Worm (Caenorhabditis elegans) whole organism, L4 larva: ENCODE results near the gene tag-191.

Experiments used
- Y105C5A.15 ChIP-seq: fragments of 200-800 bp; sonication (Bioruptor generic); IDR thresholded peaks from 2 replicates; pipeline ENCODE4 v1.3.6; 2022; ENCODE audit warnings: missing genetic modification characterization, missing compliant biosample characterization
- dmd-9 ChIP-seq: fragments of 200-800 bp; sonication (Bioruptor generic); IDR thresholded peaks from 2 replicates; pipeline ENCODE4 v1.3.6; 2022; ENCODE audit warnings: missing genetic modification reagents, missing genetic modification characterization, missing compliant biosample characterization
- lin-39 ChIP-seq: fragments of 150-350 bp; optimal IDR thresholded peaks from 2 replicates; lab custom pipeline; 2014; ENCODE audit warnings: missing biosample characterization, missing genetic modification reagents, missing genetic modification characterization
- snpc-4 ChIP-seq: fragments of 150-350 bp; optimal IDR thresholded peaks from 2 replicates; lab custom pipeline; 2014; ENCODE audit warnings: missing biosample characterization, missing genetic modification characterization

DNA sequence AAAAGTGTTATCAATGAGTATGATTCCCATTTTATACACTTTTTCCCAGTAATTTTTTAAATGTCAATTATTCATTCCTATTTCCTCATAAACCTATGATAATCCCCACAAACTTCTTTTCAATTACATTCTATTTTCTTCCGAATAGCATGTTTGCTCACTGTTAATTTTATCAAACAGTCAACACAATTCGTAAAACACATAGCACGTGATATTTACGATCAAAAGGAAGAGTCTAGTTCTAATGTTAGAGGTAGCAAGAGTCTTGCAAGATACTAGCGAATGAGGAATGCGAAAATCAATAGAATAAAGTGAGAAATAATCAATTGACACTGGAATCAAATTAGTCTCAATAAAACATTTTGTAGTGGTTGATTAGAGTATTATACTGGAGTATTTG is 3.2 kb upstream of the tag-191 start:
- TF ChIP-seq lin-39 (tag; lab: Kevin White, UChicago), result no peak
- no peak for TF ChIP-seq dmd-9
- TF ChIP-seq Y105C5A.15 (GFP tag; lab: Robert Waterston, UW), result no peak
- no peak for TF ChIP-seq snpc-4 (tag; lab: Kevin White, UChicago)
